Worm (Caenorhabditis elegans) whole organism, L4/young adult: Measurements from ENCODE around the gene citk-2.

Experiments used
- W03F9.2 ChIP-seq: fragments of 150-350 bp; optimal IDR thresholded peaks from 2 replicates; lab custom pipeline; 2014; ENCODE audit warnings: missing biosample characterization, missing genetic modification characterization
- dao-5 ChIP-seq: sonication (generic microtip); optimal IDR thresholded peaks from 2 replicates; lab custom pipeline; 2016; ENCODE audit warnings: missing genotype, missing genetic modification characterization, moderate library complexity, missing compliant biosample characterization

ce11 chrII:5018578-5018977, 19.3 kb downstream of the citk-2 start:
- TF ChIP-seq dao-5 (tag; lab: Kevin White, UChicago): no peak
- no peak for TF ChIP-seq W03F9.2 (tag; lab: Kevin White, UChicago)
